Fruit fly (Drosophila melanogaster): Measurements from ENCODE around the gene CG42591.

Gene CG42591

dm6 chr3L:8071192-8071591, 1.4 kb upstream of the CG42591 start:
- TF ChIP-seq CG8159 (tag; optimal IDR thresholded peaks at IDR 0.05) (no peak), Pif1A (GFP tag; optimal IDR thresholded peaks at IDR 0.05) (no peak), CG14655 (GFP tag; optimal IDR thresholded peaks at IDR 0.05) (no peak), CG8301 (tag; optimal IDR thresholded peaks at IDR 0.05) (no peak), CG10348 (GFP tag; IDR thresholded peaks at IDR 0.05) (no peak), CG34367 (tag; optimal IDR thresholded peaks at IDR 0.05) (no peak), gl (tag; optimal IDR thresholded peaks at IDR 0.05) (no peak), CG4496 (GFP tag; IDR thresholded peaks at IDR 0.05) (no peak), rn (GFP tag; IDR thresholded peaks at IDR 0.05) (no peak), D1 (tag; optimal IDR thresholded peaks at IDR 0.05) (no peak), Ets98B (GFP tag; IDR thresholded peaks at IDR 0.05) (no peak), CG17806 (tag; optimal IDR thresholded peaks at IDR 0.05) (no peak)

dm6 chr3L:8069167-8069566, 593 bp downstream of the CG42591 start, which contains the start of gene CG42590:
TSS of gene CG42590 (minus strand) at chr3L:8069267.
- TF ChIP-seq CG17806 (tag; optimal IDR thresholded peaks at IDR 0.05) = no peak
- no peak for TF ChIP-seq CG8159 (tag; optimal IDR thresholded peaks at IDR 0.05)
- no peak for TF ChIP-seq CG34367 (tag; optimal IDR thresholded peaks at IDR 0.05)
- TF ChIP-seq CG15710 (tag; optimal IDR thresholded peaks at IDR 0.05) = no peak
- no peak for TF ChIP-seq CG4496 (GFP tag; IDR thresholded peaks at IDR 0.05)
- no peak for TF ChIP-seq fd96Ca (GFP tag; IDR thresholded peaks at IDR 0.05)
- TF ChIP-seq gl (tag; optimal IDR thresholded peaks at IDR 0.05) = no peak
- TF ChIP-seq Snoo (tag; optimal IDR thresholded peaks at IDR 0.05) = no peak
- no peak for TF ChIP-seq Pif1B (GFP tag; optimal IDR thresholded peaks at IDR 0.05)
- no peak for TF ChIP-seq rn (GFP tag; IDR thresholded peaks at IDR 0.05)
- no peak for TF ChIP-seq CG9948 (tag; optimal IDR thresholded peaks at IDR 0.05)
- no peak for TF ChIP-seq EcR (GFP tag; optimal IDR thresholded peaks at IDR 0.05)
- TF ChIP-seq CG13204 (GFP tag; optimal IDR thresholded peaks at IDR 0.05) = no peak
- TF ChIP-seq CG8301 (tag; optimal IDR thresholded peaks at IDR 0.05) = no peak
- TF ChIP-seq CG10348 (GFP tag; IDR thresholded peaks at IDR 0.05) = no peak
- no peak for TF ChIP-seq D1 (tag; optimal IDR thresholded peaks at IDR 0.05)
- no peak for TF ChIP-seq Ets98B (GFP tag; IDR thresholded peaks at IDR 0.05)

dm6 chr3L:8068061-8068460, 1.7 kb downstream of the CG42591 start:
- TF ChIP-seq CG32121 (GFP tag; IDR thresholded peaks at IDR 0.05) = no peak
- no peak for TF ChIP-seq CG12605 (GFP tag; IDR thresholded peaks at IDR 0.05)
- no peak for TF ChIP-seq EcR (GFP tag; optimal IDR thresholded peaks at IDR 0.05)
- TF ChIP-seq CG10348 (GFP tag; IDR thresholded peaks at IDR 0.05) = no peak
- TF ChIP-seq CG4496 (GFP tag; IDR thresholded peaks at IDR 0.05) = no peak
- no peak for TF ChIP-seq fd96Ca (GFP tag; IDR thresholded peaks at IDR 0.05)
- no peak for TF ChIP-seq CG13204 (GFP tag; optimal IDR thresholded peaks at IDR 0.05)
- TF ChIP-seq CG15710 (tag; optimal IDR thresholded peaks at IDR 0.05) = no peak
- no peak for TF ChIP-seq Ets98B (GFP tag; IDR thresholded peaks at IDR 0.05)
- no peak for TF ChIP-seq CG34367 (tag; optimal IDR thresholded peaks at IDR 0.05)
- TF ChIP-seq Pif1A (GFP tag; optimal IDR thresholded peaks at IDR 0.05) = no peak
- TF ChIP-seq gl (tag; optimal IDR thresholded peaks at IDR 0.05) = no peak
- no peak for TF ChIP-seq CG14655 (GFP tag; optimal IDR thresholded peaks at IDR 0.05)
- TF ChIP-seq Snoo (tag; optimal IDR thresholded peaks at IDR 0.05) = no peak
- no peak for TF ChIP-seq CG8159 (tag; optimal IDR thresholded peaks at IDR 0.05)
- TF ChIP-seq CG17806 (tag; optimal IDR thresholded peaks at IDR 0.05) = no peak
- TF ChIP-seq CG8301 (tag; optimal IDR thresholded peaks at IDR 0.05) = no peak
- TF ChIP-seq Pif1B (GFP tag; optimal IDR thresholded peaks at IDR 0.05) = no peak
- no peak for TF ChIP-seq rn (GFP tag; IDR thresholded peaks at IDR 0.05)

DNA sequence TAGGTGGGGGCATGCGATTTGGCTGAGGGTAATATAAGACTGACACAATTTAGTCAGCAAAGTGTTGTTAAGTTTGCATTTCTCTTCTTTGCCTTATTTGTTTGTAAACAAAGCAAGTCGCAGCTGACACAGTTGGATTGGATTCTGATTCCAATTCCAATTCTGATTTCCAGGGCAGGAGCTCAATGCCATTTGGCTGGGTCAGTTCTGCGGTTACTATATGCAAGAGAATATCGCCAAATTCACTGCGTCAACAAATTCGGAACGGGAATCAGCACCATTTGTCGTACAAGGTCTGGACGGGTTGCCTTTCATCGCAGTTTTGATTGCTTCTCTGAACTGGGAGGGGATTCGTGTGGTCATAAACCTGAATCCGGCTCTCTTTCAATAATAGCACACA, 2.3 kb downstream of the CG42591 start:
- TF ChIP-seq CG32121 (GFP tag; IDR thresholded peaks at IDR 0.05) = no peak

dm6 chr3L:8065575-8066410, 4.0 kb downstream of the CG42591 start:
- no peak for TF ChIP-seq rn (GFP tag; IDR thresholded peaks at IDR 0.05)
- no peak for TF ChIP-seq CG9948 (tag; optimal IDR thresholded peaks at IDR 0.05)
- TF ChIP-seq CG17806 (tag; optimal IDR thresholded peaks at IDR 0.05) = no peak
- peak; percentile 45 for TF ChIP-seq D1 (tag; optimal IDR thresholded peaks at IDR 0.05)
- peak; percentile 24 for TF ChIP-seq gl (tag; optimal IDR thresholded peaks at IDR 0.05)
- peak; percentile 1 for TF ChIP-seq CG8301 (tag; optimal IDR thresholded peaks at IDR 0.05)
- peak; percentile 65; the same call in 1 of the 2 replicates for TF ChIP-seq CG12605 (GFP tag; IDR thresholded peaks at IDR 0.05)

DNA sequence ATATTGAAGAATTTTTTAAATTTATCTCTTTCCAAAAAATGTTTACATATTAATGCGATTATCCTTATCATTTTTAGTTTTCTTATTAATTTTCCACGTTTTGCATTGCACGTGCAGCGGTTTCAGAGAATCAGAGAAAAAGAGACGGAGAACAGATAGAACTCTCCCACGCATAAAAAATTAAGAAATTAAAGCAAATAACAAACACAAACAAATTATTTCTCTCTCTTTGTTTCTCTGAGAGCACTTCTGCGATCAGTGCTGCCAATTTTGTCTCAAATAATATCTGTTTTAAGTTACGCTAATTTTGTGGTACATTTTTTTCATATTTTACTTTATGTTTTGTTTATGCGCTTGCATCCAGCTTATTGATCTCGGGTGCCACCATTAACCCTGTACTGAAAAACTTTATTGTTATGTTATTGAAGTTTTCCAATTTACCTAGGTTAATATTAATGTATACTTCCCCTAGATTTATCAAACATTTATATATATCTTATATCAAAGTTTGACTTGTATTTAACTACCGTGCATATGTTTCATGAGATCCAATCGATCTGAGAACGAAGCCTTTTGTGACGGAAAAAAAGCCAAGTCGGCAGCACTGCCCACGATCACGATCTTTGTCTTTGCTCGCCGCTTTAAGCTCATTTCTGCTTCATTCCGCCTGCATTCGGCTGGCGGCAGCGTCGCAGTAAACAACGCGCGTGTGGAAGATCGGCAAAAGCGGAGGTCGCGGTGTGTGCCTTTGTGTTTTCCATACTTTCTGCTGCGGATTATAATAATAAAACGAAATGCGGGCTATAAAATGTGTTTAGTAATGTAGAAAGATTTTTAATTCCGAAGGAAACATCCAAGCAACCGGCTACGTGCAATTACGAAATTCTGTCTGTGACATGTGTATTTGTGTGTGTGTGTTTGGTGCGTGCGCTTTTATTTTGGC, 6.3 kb downstream of the CG42591 start, which contains the start of gene Sarm:
Sarm (plus strand) TSS at position 661 of the 943 bp plus-strand sequence.
- TF ChIP-seq EcR (GFP tag; optimal IDR thresholded peaks at IDR 0.05) = peak; percentile 47
- peak; percentile 35 for TF ChIP-seq CG9948 (tag; optimal IDR thresholded peaks at IDR 0.05)
- TF ChIP-seq CG13204 (GFP tag; optimal IDR thresholded peaks at IDR 0.05) = peak; percentile 36
- peak; percentile 20 for TF ChIP-seq CG34367 (tag; optimal IDR thresholded peaks at IDR 0.05)
- TF ChIP-seq Snoo (tag; optimal IDR thresholded peaks at IDR 0.05) = peak; percentile 52
- no peak for TF ChIP-seq Pif1B (GFP tag; optimal IDR thresholded peaks at IDR 0.05)
- TF ChIP-seq rn (GFP tag; IDR thresholded peaks at IDR 0.05) = no peak
- TF ChIP-seq gl (tag; optimal IDR thresholded peaks at IDR 0.05) = no peak
- TF ChIP-seq CG8159 (tag; optimal IDR thresholded peaks at IDR 0.05) = peak; percentile 69
- TF ChIP-seq CG8301 (tag; optimal IDR thresholded peaks at IDR 0.05) = peak; percentile 52
- TF ChIP-seq CG14655 (GFP tag; optimal IDR thresholded peaks at IDR 0.05) = peak; percentile 76
- TF ChIP-seq CG15710 (tag; optimal IDR thresholded peaks at IDR 0.05) = peak; percentile 59
- peak; percentile 43 for TF ChIP-seq CG17806 (tag; optimal IDR thresholded peaks at IDR 0.05)
- no peak; the same call in 1 of the 2 replicates for TF ChIP-seq CG12605 (GFP tag; IDR thresholded peaks at IDR 0.05)
- no peak for TF ChIP-seq fd96Ca (GFP tag; IDR thresholded peaks at IDR 0.05)
- peak; percentile 52; the same call in 1 of the 3 replicates for TF ChIP-seq CG4496 (GFP tag; IDR thresholded peaks at IDR 0.05)

Measured in whole organism, pupa.